Fruit fly (Drosophila melanogaster) whole organism, prepupa: ENCODE measurements around the gene CG43774.

Experiments used
- CG11294 ChIP-seq: fragments of 200-800 bp; sonication (Bioruptor generic); IDR thresholded peaks from 2 replicates; pipeline ENCODE4 v1.3.6; 2022; ENCODE audit warnings: missing biosample characterization, missing genetic modification characterization
- CG11902 ChIP-seq: fragments of 200-800 bp; sonication (Bioruptor generic); optimal IDR thresholded peaks from 3 replicates; lab custom pipeline; 2016; ENCODE audit warnings: missing biosample characterization, missing genetic modification characterization
- CG3032 ChIP-seq: fragments of 200-800 bp; optimal IDR thresholded peaks from 2 replicates; lab custom pipeline; 2019; ENCODE audit warnings: missing biosample characterization, mild to moderate bottlenecking, missing genetic modification characterization, moderate library complexity
- CG34406 ChIP-seq: fragments of 200-800 bp; sonication (Bioruptor generic); optimal IDR thresholded peaks from 3 replicates; lab custom pipeline; 2016; ENCODE audit warnings: missing biosample characterization, missing genetic modification characterization
- CG6808 ChIP-seq: fragments of 200-800 bp; sonication (Bioruptor generic); optimal IDR thresholded peaks from 3 replicates; lab custom pipeline; 2017; ENCODE audit warnings: missing biosample characterization, missing genetic modification characterization, mild to moderate bottlenecking, moderate library complexity, missing genetic modification reagents
- CG7368 ChIP-seq: fragments of 200-800 bp; sonication (Bioruptor generic); optimal IDR thresholded peaks from 3 replicates; lab custom pipeline; 2016; ENCODE audit warnings: missing biosample characterization, missing genetic modification characterization
- CG8119 ChIP-seq: fragments of 200-800 bp; sonication (Bioruptor generic); IDR thresholded peaks from 3 replicates; pipeline ENCODE4 v1.3.6; 2022; ENCODE audit warnings: missing biosample characterization, missing genetic modification characterization
- CG8319 ChIP-seq: fragments of 200-800 bp; sonication (Bioruptor generic); optimal IDR thresholded peaks from 3 replicates; lab custom pipeline; 2016; ENCODE audit warnings: missing biosample characterization, missing genetic modification characterization
- CG8632 ChIP-seq: fragments of 200-800 bp; sonication (Bioruptor generic); optimal IDR thresholded peaks from 3 replicates; lab custom pipeline; 2016; ENCODE audit warnings: missing biosample characterization, missing genetic modification characterization
- Eip78C ChIP-seq: fragments of 200-800 bp; sonication (Bioruptor generic); peaks from one replicate; lab custom pipeline; 2016; ENCODE audit warnings: missing biosample characterization, missing genetic modification characterization
- Eip93F ChIP-seq: fragments of 200-800 bp; sonication (Bioruptor generic); optimal IDR thresholded peaks from 2 replicates; lab custom pipeline; 2016; ENCODE audit warnings: missing biosample characterization, mild to moderate bottlenecking, missing genetic modification characterization
- Ets21C ChIP-seq: fragments of 200-800 bp; sonication (Bioruptor generic); optimal IDR thresholded peaks from 3 replicates; lab custom pipeline; 2016; ENCODE audit warnings: missing biosample characterization, missing genetic modification characterization
- Hr39 ChIP-seq: fragments of 200-800 bp; sonication (Bioruptor generic); optimal IDR thresholded peaks from 2 replicates; lab custom pipeline; 2016; ENCODE audit warnings: missing biosample characterization, missing genetic modification characterization
- Lpt ChIP-seq: fragments of 200-800 bp; sonication (Bioruptor generic); optimal IDR thresholded peaks from 3 replicates; lab custom pipeline; 2016; ENCODE audit warnings: missing biosample characterization, missing genetic modification characterization
- Sox14 ChIP-seq: fragments of 200-800 bp; sonication (Bioruptor generic); optimal IDR thresholded peaks from 3 replicates; lab custom pipeline; 2016; ENCODE audit warnings: missing biosample characterization, missing genetic modification characterization
- acj6 ChIP-seq: fragments of 200-800 bp; sonication (Bioruptor generic); optimal IDR thresholded peaks from 3 replicates; lab custom pipeline; 2016; ENCODE audit warnings: missing biosample characterization, missing genetic modification characterization
- fkh ChIP-seq: fragments of 200-800 bp; sonication (Bioruptor generic); optimal IDR thresholded peaks from 3 replicates; lab custom pipeline; 2017; ENCODE audit warnings: missing biosample characterization, mild to moderate bottlenecking, missing genetic modification characterization, moderate library complexity
- lz ChIP-seq: fragments of 200-800 bp; sonication (Bioruptor generic); optimal IDR thresholded peaks from 3 replicates; lab custom pipeline; 2016; ENCODE audit warnings: missing biosample characterization, missing genetic modification characterization
- pdm3 ChIP-seq: fragments of 200-800 bp; sonication (Bioruptor generic); optimal IDR thresholded peaks from 3 replicates; lab custom pipeline; 2016; ENCODE audit warnings: missing biosample characterization, missing genetic modification characterization
- salr ChIP-seq, 2 experiments: fragments of 200-800 bp; sonication (Bioruptor generic); optimal IDR thresholded peaks; 3 replicates each; lab custom pipeline; 2016 to 2018; ENCODE audit warnings: missing biosample characterization in 2 of 2, missing genetic modification characterization in 2 of 2, mild to moderate bottlenecking in 1 of 2

CG43774 gene

dm6 chr2L:4056781-4057180, 48.3 kb downstream of the CG43774 start (continued):
- TF ChIP-seq Sox14 (GFP tag; lab: Kevin White, UChicago) (peak; percentile 67), CG8319 (peak; percentile 48), CG3032 (tag; lab: Kevin White, UChicago) (peak; percentile 33), Lpt (GFP tag; lab: Kevin White, UChicago) (peak; percentile 52), CG11294 (GFP tag; lab: Robert Waterston, UW) (no peak), CG7368 (GFP tag; lab: Kevin White, UChicago) (peak; percentile 38), acj6 (GFP tag; lab: Kevin White, UChicago) (peak; percentile 73), Eip78C (GFP tag; lab: Kevin White, UChicago) (peak; percentile 93), pdm3 (GFP tag; lab: Kevin White, UChicago) (peak; percentile 78), lz (GFP tag; lab: Kevin White, UChicago) (peak; percentile 60), CG6808 (GFP tag; lab: Kevin White, UChicago) (peak; percentile 15), CG34406 (GFP tag; lab: Kevin White, UChicago) (peak; percentile 60), fkh (GFP tag; lab: Kevin White, UChicago) (no peak), CG11902 (GFP tag; lab: Kevin White, UChicago) (peak; percentile 59), salr (GFP tag; optimal IDR thresholded peaks at IDR 0.05; lab: Kevin White, UChicago) (peak in 1 of 2 experiments; percentile 56), CG8632 (peak; percentile 67), Ets21C (GFP tag; lab: Kevin White, UChicago) (peak; percentile 39), Eip93F (no peak), Hr39 (GFP tag; lab: Kevin White, UChicago) (peak; percentile 71), CG8119 (GFP tag; lab: Robert Waterston, UW) (peak; percentile 73)
